Worm (Caenorhabditis elegans) whole organism, young adult: ENCODE data around the gene sart-3.

Source experiments
- B0035.1 ChIP-seq: sonication (generic microtip); optimal IDR thresholded peaks from 2 replicates; lab custom pipeline; 2016; ENCODE audit warnings: missing genetic modification characterization, mild to moderate bottlenecking, missing compliant biosample characterization, missing genotype, missing genetic modification reagents
- B0261.1 ChIP-seq: sonication (generic microtip); optimal IDR thresholded peaks from 2 replicates; lab custom pipeline; 2016; ENCODE audit warnings: mild to moderate bottlenecking, missing genetic modification characterization, moderate library complexity, missing compliant biosample characterization
- D2030.7 ChIP-seq: fragments of 200-800 bp; sonication (Bioruptor generic); IDR thresholded peaks from 2 replicates; pipeline ENCODE4 v1.3.6; 2022; ENCODE audit warnings: missing genetic modification reagents, missing genetic modification characterization, missing compliant biosample characterization
- F10E7.11 ChIP-seq: sonication (generic microtip); optimal IDR thresholded peaks from 2 replicates; lab custom pipeline; 2017; ENCODE audit warnings: mild to moderate bottlenecking, missing genetic modification characterization, moderate library complexity, missing compliant biosample characterization
- F37B4.10 ChIP-seq: fragments of 200-800 bp; sonication (Bioruptor generic); IDR thresholded peaks from 2 replicates; pipeline ENCODE4 v1.3.6; 2022; ENCODE audit warnings: missing genetic modification characterization, missing compliant biosample characterization
- F49E8.2 ChIP-seq: sonication (generic microtip); optimal IDR thresholded peaks from 3 replicates; lab custom pipeline; 2017; ENCODE audit warnings: missing genetic modification characterization, mild to moderate bottlenecking, missing compliant biosample characterization, antibody characterized with exemption, moderate library complexity; ENCODE audit not compliant: insufficient read depth
- F55B11.4 ChIP-seq: sonication (generic microtip); optimal IDR thresholded peaks from 2 replicates; lab custom pipeline; 2016; ENCODE audit warnings: missing compliant biosample characterization, missing genetic modification characterization, borderline replicate concordance; ENCODE audit not compliant: insufficient read depth
- T26A5.8 ChIP-seq: sonication (generic microtip); optimal IDR thresholded peaks from 2 replicates; lab custom pipeline; 2016; ENCODE audit warnings: missing genetic modification characterization, missing compliant biosample characterization
- Y53F4B.3 ChIP-seq: fragments of 200-800 bp; sonication (Bioruptor generic); IDR thresholded peaks from 2 replicates; pipeline ENCODE4 v1.3.6; 2022; ENCODE audit warnings: missing genetic modification reagents, missing genetic modification characterization, missing compliant biosample characterization
- aptf-3 ChIP-seq: fragments of 200-800 bp; sonication (Bioruptor generic); IDR thresholded peaks from 2 replicates; pipeline ENCODE4 v1.3.6; 2022; ENCODE audit warnings: missing genetic modification characterization, missing compliant biosample characterization
- athp-1 ChIP-seq: sonication (generic microtip); optimal IDR thresholded peaks from 2 replicates; lab custom pipeline; 2017; ENCODE audit warnings: mild to moderate bottlenecking, missing genetic modification characterization, missing compliant biosample characterization
- attf-5 ChIP-seq: fragments of 200-800 bp; sonication (Bioruptor generic); optimal IDR thresholded peaks from 2 replicates; lab custom pipeline; 2018; ENCODE audit warnings: mild to moderate bottlenecking, missing genetic modification characterization, missing compliant biosample characterization
- ceh-79 ChIP-seq: sonication (generic microtip); optimal IDR thresholded peaks from 2 replicates; lab custom pipeline; 2017; ENCODE audit warnings: mild to moderate bottlenecking, missing genetic modification characterization, missing compliant biosample characterization
- dox-1 ChIP-seq: fragments of 200-800 bp; sonication (Bioruptor generic); IDR thresholded peaks from 2 replicates; pipeline ENCODE4 v1.3.6; 2022; ENCODE audit warnings: missing genetic modification reagents, missing genetic modification characterization, missing compliant biosample characterization
- ets-4 ChIP-seq: fragments of 200-800 bp; sonication (Bioruptor generic); optimal IDR thresholded peaks from 2 replicates; lab custom pipeline; 2018; ENCODE audit warnings: mild to moderate bottlenecking, missing genetic modification characterization, missing compliant biosample characterization
- hlh-12 ChIP-seq: sonication (generic microtip); optimal IDR thresholded peaks from 2 replicates; lab custom pipeline; 2016; ENCODE audit warnings: missing genetic modification characterization, missing compliant biosample characterization
- hmg-1.2 ChIP-seq: fragments of 200-800 bp; sonication (Bioruptor generic); IDR thresholded peaks from 2 replicates; pipeline ENCODE4 v1.3.6; 2022; ENCODE audit warnings: missing genetic modification reagents, missing genetic modification characterization, missing compliant biosample characterization
- hsf-1 ChIP-seq: fragments of 200-800 bp; sonication (Bioruptor generic); IDR thresholded peaks from 2 replicates; pipeline ENCODE4 v1.3.6; 2022; ENCODE audit warnings: missing genetic modification reagents, missing genetic modification characterization, missing compliant biosample characterization
- lag-1 ChIP-seq: fragments of 200-800 bp; sonication (Bioruptor generic); IDR thresholded peaks from 2 replicates; pipeline ENCODE4 v1.3.6; 2022; ENCODE audit warnings: missing genetic modification reagents, missing genetic modification characterization, missing compliant biosample characterization
- lsl-1 ChIP-seq: fragments of 200-800 bp; sonication (Bioruptor generic); optimal IDR thresholded peaks from 2 replicates; lab custom pipeline; 2018; ENCODE audit warnings: mild to moderate bottlenecking, missing genetic modification characterization, moderate library complexity, missing compliant biosample characterization
- lsy-27 ChIP-seq: sonication (generic microtip); optimal IDR thresholded peaks from 2 replicates; lab custom pipeline; 2017; ENCODE audit warnings: missing genetic modification characterization, mild to moderate bottlenecking, missing compliant biosample characterization, antibody characterized with exemption, missing genotype, borderline replicate concordance; ENCODE audit not compliant: insufficient read depth
- madf-3 ChIP-seq: fragments of 200-800 bp; sonication (Bioruptor generic); IDR thresholded peaks from 2 replicates; pipeline ENCODE4 v1.3.6; 2022; ENCODE audit warnings: missing genetic modification reagents, missing genetic modification characterization, missing compliant biosample characterization
- madf-6 ChIP-seq: fragments of 200-800 bp; sonication (Bioruptor generic); IDR thresholded peaks from 2 replicates; pipeline ENCODE4 v1.3.6; 2022; ENCODE audit warnings: missing genetic modification reagents, missing genetic modification characterization, missing compliant biosample characterization
- mcd-1 ChIP-seq: fragments of 200-800 bp; sonication (Bioruptor generic); IDR thresholded peaks from 2 replicates; pipeline ENCODE4 v1.3.6; 2022; ENCODE audit warnings: missing genetic modification reagents, missing genetic modification characterization, missing compliant biosample characterization
- rpc-1 ChIP-seq, 2 experiments: fragments of 150-350 bp in 1 of 2; sonication (generic microtip) in 1 of 2; optimal IDR thresholded peaks; 2 replicates each; lab custom pipeline; 2014 to 2018; ENCODE audit warnings: missing biosample characterization in 1 of 2, missing genetic modification characterization in 1 of 2, missing genetic modification reagents in 1 of 2, missing genotype in 1 of 2
- snpc-1.1 ChIP-seq: sonication (generic microtip); optimal IDR thresholded peaks from 2 replicates; lab custom pipeline; 2017; ENCODE audit warnings: missing genetic modification characterization, mild to moderate bottlenecking, missing compliant biosample characterization, antibody characterized with exemption, moderate library complexity, missing genotype, missing genetic modification reagents; ENCODE audit not compliant: insufficient read depth
- snpc-1.3 ChIP-seq: sonication (generic microtip); optimal IDR thresholded peaks from 2 replicates; lab custom pipeline; 2017; ENCODE audit warnings: missing genetic modification characterization, mild to moderate bottlenecking, missing compliant biosample characterization, antibody characterized with exemption, moderate library complexity, missing genotype, missing genetic modification reagents; ENCODE audit not compliant: insufficient read depth
- snpc-3.4 ChIP-seq: sonication (generic microtip); optimal IDR thresholded peaks from 2 replicates; lab custom pipeline; 2017; ENCODE audit warnings: missing genetic modification characterization, mild to moderate bottlenecking, missing compliant biosample characterization, antibody characterized with exemption, moderate library complexity, missing genotype, missing genetic modification reagents
- snpc-4 ChIP-seq, 5 experiments: fragments of 150-350 bp in 1 of 5; sonication (generic microtip) in 4 of 5; optimal IDR thresholded peaks; 2 replicates each; lab custom pipeline; 2014 to 2018; ENCODE audit warnings: missing genetic modification characterization in 5 of 5, missing biosample characterization in 3 of 5, antibody characterized with exemption in 2 of 5, mild to moderate bottlenecking in 2 of 5, missing compliant biosample characterization in 2 of 5, missing genotype in 2 of 5, moderate library complexity in 2 of 5, missing genetic modification reagents in 1 of 5
- somi-1 ChIP-seq: fragments of 200-800 bp; sonication (Bioruptor generic); optimal IDR thresholded peaks from 2 replicates; lab custom pipeline; 2018; ENCODE audit warnings: mild to moderate bottlenecking, missing genetic modification characterization, missing compliant biosample characterization
- zfh-2 ChIP-seq: fragments of 200-800 bp; sonication (Bioruptor generic); conservative IDR thresholded peaks from 2 replicates; pipeline ENCODE4 v1.3.6; 2022; ENCODE audit warnings: missing genetic modification reagents, missing genetic modification characterization, missing compliant biosample characterization
- ztf-22 ChIP-seq: fragments of 200-800 bp; sonication (Bioruptor generic); optimal IDR thresholded peaks from 2 replicates; lab custom pipeline; 2018; ENCODE audit warnings: mild to moderate bottlenecking, missing genetic modification characterization, moderate library complexity, missing compliant biosample characterization
- ztf-3 ChIP-seq: fragments of 200-800 bp; sonication (Bioruptor generic); optimal IDR thresholded peaks from 2 replicates; lab custom pipeline; 2018; ENCODE audit warnings: mild to moderate bottlenecking, missing genetic modification characterization, missing compliant biosample characterization
- ztf-6 ChIP-seq: fragments of 200-800 bp; sonication (Bioruptor generic); IDR thresholded peaks from 2 replicates; pipeline ENCODE4 v1.3.6; 2022; ENCODE audit warnings: missing genetic modification reagents, missing genetic modification characterization, missing compliant biosample characterization

Gene sart-3

DNA sequence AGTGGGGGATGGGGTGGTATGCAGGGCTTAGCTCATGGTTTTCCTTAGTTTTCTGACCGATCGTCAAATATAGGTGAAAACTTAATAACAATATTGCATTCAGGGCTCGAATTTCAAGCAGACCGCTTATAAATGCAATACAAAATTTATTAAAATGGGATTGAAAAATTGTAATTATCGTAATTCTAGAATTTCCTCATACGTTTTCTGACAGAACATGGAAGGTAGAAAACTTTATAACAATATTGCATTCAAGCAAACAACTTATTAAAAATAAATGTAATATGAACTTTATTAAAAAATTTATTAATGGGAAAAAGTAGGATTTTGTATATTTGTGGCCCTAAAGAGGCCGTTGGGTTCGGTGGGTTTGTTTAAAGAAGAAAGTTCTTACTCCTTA is 9.1 kb downstream of the sart-3 start (continued):
- TF ChIP-seq F37B4.10 (no peak), B0035.1 (tag; lab: Kevin White, UChicago) (no peak), mcd-1 (GFP tag; lab: Robert Waterston, UW) (0 out of 2 replicates have a peak, but pooled peaks have one; percentile 18)
- TF ChIP-seq, all 124 proteins: peak for 26

DNA sequence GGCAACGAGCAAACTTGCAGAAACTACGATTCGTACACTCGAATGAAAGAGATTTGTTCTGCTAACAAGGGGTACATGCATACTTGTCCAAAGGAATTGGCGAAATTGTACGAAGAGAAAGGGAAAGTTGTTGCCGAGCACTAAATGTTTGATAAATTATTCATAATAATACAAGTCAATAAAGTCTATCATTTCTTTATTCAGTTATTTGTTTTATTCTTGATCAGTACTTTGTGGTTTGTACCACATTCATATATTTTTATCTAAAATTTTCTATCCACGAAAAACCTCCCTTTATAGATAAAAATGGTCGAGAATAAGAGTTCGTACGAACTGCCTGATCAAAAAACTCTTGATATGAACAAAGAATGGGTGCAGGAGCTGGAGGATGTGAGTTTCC is 12.3 kb downstream of the sart-3 start, which contains the start of gene edg-1:
edg-1 (plus strand) TSS at position 301 of the 400 bp plus-strand sequence.
- no peak for TF ChIP-seq somi-1 (GFP tag; lab: Kevin White, UChicago)
- TF ChIP-seq F49E8.2, result peak; percentile 7

DNA sequence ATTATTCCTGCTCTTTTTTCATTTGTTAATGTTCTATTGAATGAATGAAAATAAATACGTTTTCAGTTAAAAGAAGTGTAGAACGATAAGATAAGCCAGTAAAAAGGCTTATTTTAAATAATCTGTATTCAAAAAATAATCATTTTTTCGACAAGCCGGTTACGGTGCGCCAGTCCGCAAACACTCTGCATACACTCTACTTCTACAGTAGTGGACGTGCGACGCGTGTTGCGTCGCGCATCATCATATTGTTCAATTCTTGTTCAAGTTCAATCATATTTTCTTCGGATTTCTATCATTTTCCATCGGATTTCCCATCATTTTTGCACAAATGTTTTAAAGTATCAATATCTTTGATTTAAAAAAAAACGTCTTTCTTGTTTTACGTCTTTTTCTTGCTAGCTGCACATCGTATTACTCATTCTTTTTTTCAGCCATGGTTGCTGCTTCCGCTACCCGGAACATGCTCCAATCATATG is 12.8 kb downstream of the sart-3 start, which contains the start of gene B0035.18:
B0035.18 (plus strand) TSS at position 429 of the 479 bp plus-strand sequence.
- TF ChIP-seq ztf-3 (no peak), F55B11.4 (tag; lab: Kevin White, UChicago) (no peak), lsl-1 (GFP tag; lab: Kevin White, UChicago) (peak; percentile 89), lag-1 (GFP tag; lab: Robert Waterston, UW) (no peak), madf-6 (GFP tag; lab: Robert Waterston, UW) (no peak; the same call in 1 of the 2 replicates), D2030.7 (GFP tag; lab: Robert Waterston, UW) (peak; percentile 30; the same call in 1 of the 2 replicates), attf-5 (GFP tag; lab: Kevin White, UChicago) (no peak), T26A5.8 (tag; lab: Kevin White, UChicago) (no peak), B0261.1 (tag; lab: Kevin White, UChicago) (no peak), hlh-12 (no peak), snpc-1.3 (tag; lab: Kevin White, UChicago) (peak; percentile 9), zfh-2 (GFP tag; lab: Robert Waterston, UW) (no peak), madf-3 (GFP tag; lab: Robert Waterston, UW) (peak; percentile 91), snpc-1.1 (tag; lab: Kevin White, UChicago) (no peak), snpc-4 (GFP tag; optimal IDR thresholded peaks at IDR 0.05; lab: Kevin White, UChicago) (no peak), snpc-4 (tag; optimal IDR thresholded peaks at IDR 0.05; lab: Kevin White, UChicago) (no peak), lsy-27 (tag; lab: Kevin White, UChicago) (no peak), snpc-3.4 (peak; percentile 53), aptf-3 (GFP tag; lab: Robert Waterston, UW) (no peak), hmg-1.2 (GFP tag; lab: Robert Waterston, UW) (peak; percentile 11; the same call in 1 of the 2 replicates), F10E7.11 (tag; lab: Kevin White, UChicago) (no peak), dox-1 (no peak)

DNA sequence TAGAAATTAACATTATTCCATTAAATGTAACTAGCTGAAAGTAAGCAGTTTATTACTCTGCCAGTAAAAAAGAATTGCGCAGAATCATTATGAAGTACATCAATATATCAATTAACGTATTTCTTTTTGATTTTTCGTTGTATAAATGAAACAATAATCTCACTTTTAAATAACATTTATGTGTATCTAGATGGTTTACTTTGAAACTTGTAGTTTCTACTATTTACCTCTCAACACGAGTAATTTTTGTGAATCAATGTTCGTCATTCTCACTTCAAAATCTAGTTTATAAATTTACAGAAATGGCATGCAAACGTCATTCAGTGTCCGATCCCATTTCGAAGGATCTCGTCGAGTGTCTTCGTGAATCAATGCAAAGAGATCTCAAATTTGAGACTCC is 15.7 kb downstream of the sart-3 start, which contains the start of gene gspd-1:
gspd-1 (plus strand) TSS at position 301 of the 400 bp plus-strand sequence.
- TF ChIP-seq rpc-1 (optimal IDR thresholded peaks at IDR 0.05; lab: Kevin White, UChicago) (no peak), rpc-1 (tag; optimal IDR thresholded peaks at IDR 0.05; lab: Kevin White, UChicago) (no peak), ztf-22 (GFP tag; lab: Kevin White, UChicago) (no peak), ztf-6 (GFP tag; lab: Robert Waterston, UW) (no peak), hmg-1.2 (GFP tag; lab: Robert Waterston, UW) (no peak), hsf-1 (GFP tag; lab: Robert Waterston, UW) (no peak), dox-1 (no peak), ceh-79 (tag; lab: Kevin White, UChicago) (no peak), athp-1 (tag; lab: Kevin White, UChicago) (no peak), Y53F4B.3 (no peak), ets-4 (GFP tag; lab: Kevin White, UChicago) (no peak)
